Worm (Caenorhabditis elegans) whole organism, L4 larva: ENCODE results near the gene C02E7.10.

Experiments used
- F37D6.2 ChIP-seq: sonication (generic microtip); optimal IDR thresholded peaks from 2 replicates; lab custom pipeline; 2016; ENCODE audit warnings: mild to moderate bottlenecking, missing genetic modification characterization, missing compliant biosample characterization
- T20F7.1 ChIP-seq: fragments of 200-800 bp; sonication (Bioruptor generic); optimal IDR thresholded peaks from 2 replicates; lab custom pipeline; 2018; ENCODE audit warnings: mild to moderate bottlenecking, missing genetic modification characterization, missing compliant biosample characterization
- Y48G9A.11 ChIP-seq: fragments of 200-800 bp; sonication (Bioruptor generic); IDR thresholded peaks from 2 replicates; pipeline ENCODE4 v1.3.6; 2022; ENCODE audit warnings: missing genetic modification reagents, missing genetic modification characterization, missing compliant biosample characterization
- Y5F2A.4 ChIP-seq: fragments of 200-800 bp; sonication (Bioruptor generic); optimal IDR thresholded peaks from 2 replicates; lab custom pipeline; 2018; ENCODE audit warnings: mild to moderate bottlenecking, missing genetic modification characterization, missing compliant biosample characterization
- aha-1 ChIP-seq: fragments of 150-350 bp; peaks from one replicate; lab custom pipeline; 2014; ENCODE audit warnings: missing biosample characterization, missing genetic modification characterization
- ama-1 ChIP-seq: fragments of 150-350 bp; optimal IDR thresholded peaks from 2 replicates; lab custom pipeline; 2014; ENCODE audit warnings: inconsistent platforms, mixed read lengths
- arid-1 ChIP-seq: fragments of 200-800 bp; sonication (Bioruptor generic); conservative IDR thresholded peaks from 2 replicates; pipeline ENCODE4 v1.3.6; 2022; ENCODE audit warnings: missing genetic modification reagents, missing genetic modification characterization, missing compliant biosample characterization
- ceh-62 ChIP-seq: sonication (generic microtip); optimal IDR thresholded peaks from 2 replicates; lab custom pipeline; 2017; ENCODE audit warnings: missing biosample characterization, missing genetic modification characterization
- daf-19 ChIP-seq: fragments of 200-800 bp; sonication (Bioruptor generic); conservative IDR thresholded peaks from 2 replicates; pipeline ENCODE4 v1.3.6; 2022; ENCODE audit warnings: missing genetic modification characterization, missing compliant biosample characterization
- dmd-6 ChIP-seq: fragments of 200-800 bp; sonication (Bioruptor generic); IDR thresholded peaks from 2 replicates; pipeline ENCODE4 v1.3.6; 2022; ENCODE audit warnings: missing genetic modification reagents, missing genetic modification characterization, missing compliant biosample characterization
- dmd-8 ChIP-seq: fragments of 200-800 bp; sonication (Bioruptor generic); IDR thresholded peaks from 2 replicates; pipeline ENCODE4 v1.3.6; 2022; ENCODE audit warnings: missing genetic modification characterization, missing compliant biosample characterization
- fkh-10 ChIP-seq: fragments of 150-350 bp; optimal IDR thresholded peaks from 2 replicates; lab custom pipeline; 2014; ENCODE audit warnings: missing biosample characterization, missing genetic modification reagents, missing genetic modification characterization
- fos-1 ChIP-seq: fragments of 150-350 bp; optimal IDR thresholded peaks from 2 replicates; lab custom pipeline; 2014; ENCODE audit warnings: missing biosample characterization, missing genetic modification characterization
- jun-1 ChIP-seq: fragments of 150-350 bp; optimal IDR thresholded peaks from 2 replicates; lab custom pipeline; 2014; ENCODE audit warnings: missing biosample characterization, missing genetic modification reagents, missing genetic modification characterization
- lim-7 ChIP-seq: fragments of 200-800 bp; sonication (Bioruptor generic); IDR thresholded peaks from 2 replicates; pipeline ENCODE4 v1.3.6; 2022; ENCODE audit warnings: missing genetic modification characterization, missing compliant biosample characterization
- lin-1 ChIP-seq: fragments of 200-800 bp; sonication (Bioruptor generic); IDR thresholded peaks from 2 replicates; pipeline ENCODE4 v1.3.6; 2022; ENCODE audit warnings: missing genetic modification reagents, missing genetic modification characterization, missing compliant biosample characterization
- lir-3 ChIP-seq: sonication (generic microtip); optimal IDR thresholded peaks from 2 replicates; lab custom pipeline; 2016; ENCODE audit warnings: mild to moderate bottlenecking, missing genetic modification characterization, missing compliant biosample characterization
- madf-5 ChIP-seq, 2 experiments: fragments of 200-800 bp; sonication (Bioruptor generic); IDR thresholded peaks; 2 replicates each; pipeline ENCODE4 v1.3.6; 2022; ENCODE audit warnings: missing compliant biosample characterization in 2 of 2, missing genetic modification characterization in 2 of 2
- madf-9 ChIP-seq: fragments of 200-800 bp; sonication (Bioruptor generic); conservative IDR thresholded peaks from 2 replicates; pipeline ENCODE4 v1.3.6; 2022; ENCODE audit warnings: missing genetic modification reagents, missing genetic modification characterization, missing compliant biosample characterization
- mdl-1 ChIP-seq, 2 experiments: fragments of 150-350 bp in 1 of 2; sonication (generic microtip) in 1 of 2; optimal IDR thresholded peaks; 2 replicates each; lab custom pipeline; 2014 to 2017; ENCODE audit warnings: missing biosample characterization in 2 of 2, missing genetic modification characterization in 2 of 2
- mes-2 ChIP-seq: sonication (generic microtip); optimal IDR thresholded peaks from 2 replicates; lab custom pipeline; 2016; ENCODE audit warnings: missing genotype, mild to moderate bottlenecking, missing genetic modification characterization, missing compliant biosample characterization; ENCODE audit not compliant: poor library complexity, severe bottlenecking
- mxl-2 ChIP-seq: fragments of 200-800 bp; sonication (Bioruptor generic); conservative IDR thresholded peaks from 2 replicates; pipeline ENCODE4 v1.3.6; 2022; ENCODE audit warnings: missing genetic modification reagents, missing genetic modification characterization, missing compliant biosample characterization
- nhr-28 ChIP-seq: fragments of 150-350 bp; optimal IDR thresholded peaks from 2 replicates; lab custom pipeline; 2014; ENCODE audit warnings: missing biosample characterization, missing genetic modification characterization
- nhr-42 ChIP-seq: fragments of 200-800 bp; sonication (Bioruptor generic); IDR thresholded peaks from 2 replicates; pipeline ENCODE4 v1.3.6; 2022; ENCODE audit warnings: missing genetic modification characterization, missing compliant biosample characterization
- nhr-6 ChIP-seq: fragments of 150-350 bp; optimal IDR thresholded peaks from 2 replicates; lab custom pipeline; 2014; ENCODE audit warnings: missing biosample characterization, missing genetic modification characterization
- nhr-77 ChIP-seq: fragments of 150-350 bp; optimal IDR thresholded peaks from 2 replicates; lab custom pipeline; 2014; ENCODE audit warnings: missing biosample characterization, missing genetic modification characterization
- pha-4 ChIP-seq, 2 experiments: fragments of 150-350 bp in 1 of 2; fragments of 200-800 bp in 1 of 2; sonication (Bioruptor generic) in 1 of 2; IDR thresholded peaks in 1 of 2; optimal IDR thresholded peaks in 1 of 2; 2 replicates each; pipeline versions ENCODE4 v1.3.6 to Lab custom; 2014 to 2022; ENCODE audit warnings: missing genetic modification characterization in 2 of 2, missing genetic modification reagents in 2 of 2, missing biosample characterization in 1 of 2, missing compliant biosample characterization in 1 of 2
- pqm-1 ChIP-seq: sonication (generic microtip); optimal IDR thresholded peaks from 2 replicates; lab custom pipeline; 2017; ENCODE audit warnings: missing biosample characterization, missing genetic modification characterization
- set-16 ChIP-seq: fragments of 200-800 bp; sonication (Bioruptor generic); IDR thresholded peaks from 2 replicates; pipeline ENCODE4 v1.3.6; 2022; ENCODE audit warnings: missing genetic modification reagents, missing genetic modification characterization, missing compliant biosample characterization
- skn-1 ChIP-seq: fragments of 150-350 bp; optimal IDR thresholded peaks from 2 replicates; lab custom pipeline; 2014; ENCODE audit warnings: missing biosample characterization, missing genetic modification characterization
- snpc-4 ChIP-seq: fragments of 150-350 bp; optimal IDR thresholded peaks from 2 replicates; lab custom pipeline; 2014; ENCODE audit warnings: missing biosample characterization, missing genetic modification characterization
- unc-62 ChIP-seq, 3 experiments: fragments of 150-350 bp in 1 of 3; sonication (generic microtip); optimal IDR thresholded peaks in 2 of 3; peaks in 1 of 3; 1 replicate in 1 of 3; 2 replicates in 2 of 3; lab custom pipeline; 2014 to 2017; ENCODE audit warnings: missing biosample characterization in 3 of 3, missing genetic modification characterization in 3 of 3, missing genetic modification reagents in 3 of 3, missing genotype in 1 of 3
- vab-7 ChIP-seq: fragments of 200-800 bp; sonication (Bioruptor generic); IDR thresholded peaks from 2 replicates; pipeline ENCODE4 v1.3.6; 2022; ENCODE audit warnings: missing genetic modification reagents, missing genetic modification characterization, missing compliant biosample characterization
- zip-2 ChIP-seq: fragments of 150-350 bp; optimal IDR thresholded peaks from 2 replicates; lab custom pipeline; 2014; ENCODE audit warnings: missing biosample characterization, missing genetic modification characterization
- ztf-7 ChIP-seq: fragments of 150-350 bp; optimal IDR thresholded peaks from 2 replicates; lab custom pipeline; 2014; ENCODE audit warnings: missing biosample characterization, missing genetic modification characterization

C02E7.10 gene

DNA sequence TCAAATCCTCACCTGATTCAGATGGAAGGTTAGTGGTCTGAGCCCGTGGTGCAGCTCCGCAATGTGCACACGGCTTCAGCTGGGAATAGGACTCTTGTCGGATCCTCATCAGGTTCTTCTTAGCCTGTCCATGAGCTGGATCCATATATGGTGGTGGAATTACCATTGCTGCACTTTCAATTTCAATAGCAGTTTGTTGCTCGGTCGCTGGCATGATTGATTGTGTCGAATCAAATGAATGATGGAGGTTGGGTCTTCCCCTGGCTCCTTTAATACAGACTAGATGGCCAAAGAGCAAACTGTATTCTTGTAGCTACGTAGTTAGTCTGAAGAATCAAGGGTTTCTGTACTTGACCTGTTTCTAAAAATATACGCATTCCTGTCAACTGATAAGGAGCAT lies at the start of gene C02E7.10:
TSS of gene C02E7.10 (minus strand) at position 232 of the 400 bp plus-strand sequence.
- TF ChIP-seq jun-1 (tag; lab: Kevin White, UChicago) (no peak), unc-62 (GFP tag; optimal IDR thresholded peaks at IDR 0.05 in 1 of 2; lab: Kevin White, UChicago) (peak in 1 of 2 experiments; percentile 90), unc-62 (tag; optimal IDR thresholded peaks at IDR 0.05; lab: Kevin White, UChicago) (no peak), mes-2 (tag; lab: Kevin White, UChicago) (no peak)

- TF ChIP-seq nhr-42 (no peak), fos-1 (tag; lab: Kevin White, UChicago) (no peak), zip-2 (tag; lab: Kevin White, UChicago) (no peak)
Observed at ce11 chrV:4980873-4981272, 48.0 kb upstream of the C02E7.10 start, which contains the start of gene srsx-12. Gene srsx-12, minus strand, starts transcription at chrV:4980973.

ce11 chrV:4980094-4980493 lies 47.2 kb upstream of the C02E7.10 start:
- peak; percentile 98 for TF ChIP-seq aha-1 (tag; lab: Kevin White, UChicago)
- no peak for TF ChIP-seq Y5F2A.4 (GFP tag; lab: Kevin White, UChicago)

ce11 chrV:4979060-4979459 lies 46.2 kb upstream of the C02E7.10 start, which contains the start of gene srsx-11:
Gene srsx-11, minus strand, starts transcription at chrV:4979160.
- no peak for TF ChIP-seq nhr-77
- no peak for TF ChIP-seq mes-2 (tag; lab: Kevin White, UChicago)
- no peak for TF ChIP-seq dmd-8 (GFP tag; lab: Robert Waterston, UW)
- TF ChIP-seq skn-1 (tag; lab: Kevin White, UChicago) = no peak
- TF ChIP-seq madf-9 (GFP tag; lab: Robert Waterston, UW) = no peak
- no peak for TF ChIP-seq arid-1 (GFP tag; lab: Robert Waterston, UW)
- TF ChIP-seq T20F7.1 (GFP tag; lab: Kevin White, UChicago) = no peak
- TF ChIP-seq vab-7 = no peak
- no peak for TF ChIP-seq lim-7 (GFP tag; lab: Robert Waterston, UW)
- no peak for TF ChIP-seq ztf-7 (tag; lab: Kevin White, UChicago)
- TF ChIP-seq daf-19 (GFP tag; lab: Robert Waterston, UW) = no peak
- TF ChIP-seq lin-1 (GFP tag; lab: Robert Waterston, UW) = no peak
- TF ChIP-seq pqm-1 = no peak

DNA sequence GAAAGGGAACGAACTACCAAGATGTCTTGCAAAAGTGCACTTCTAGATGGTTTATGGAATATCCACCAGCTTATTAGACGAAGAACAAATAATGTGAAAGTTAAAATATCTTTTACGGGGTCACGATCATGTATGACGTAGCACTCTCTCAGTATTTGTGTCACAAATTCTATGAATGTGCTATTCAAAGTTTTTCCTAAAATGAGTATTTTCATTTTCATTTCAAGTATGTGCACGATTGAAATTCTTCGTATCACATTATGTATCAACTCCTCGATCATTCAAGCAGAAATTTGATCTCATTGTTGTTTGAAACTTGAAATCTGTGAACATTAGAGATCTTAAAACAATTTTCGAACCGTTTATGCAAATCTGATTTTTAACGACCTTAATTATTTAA lies 44.7 kb upstream of the C02E7.10 start:
- TF ChIP-seq dmd-8 (GFP tag; lab: Robert Waterston, UW) (no peak), mdl-1 (tag; optimal IDR thresholded peaks at IDR 0.05; lab: Kevin White, UChicago) (no peak), aha-1 (tag; lab: Kevin White, UChicago) (no peak), fkh-10 (GFP tag; lab: Kevin White, UChicago) (no peak), dmd-6 (no peak), F37D6.2 (tag; lab: Kevin White, UChicago) (no peak), nhr-6 (tag; lab: Kevin White, UChicago) (no peak), zip-2 (tag; lab: Kevin White, UChicago) (no peak), Y48G9A.11 (GFP tag; lab: Robert Waterston, UW) (no peak)

DNA sequence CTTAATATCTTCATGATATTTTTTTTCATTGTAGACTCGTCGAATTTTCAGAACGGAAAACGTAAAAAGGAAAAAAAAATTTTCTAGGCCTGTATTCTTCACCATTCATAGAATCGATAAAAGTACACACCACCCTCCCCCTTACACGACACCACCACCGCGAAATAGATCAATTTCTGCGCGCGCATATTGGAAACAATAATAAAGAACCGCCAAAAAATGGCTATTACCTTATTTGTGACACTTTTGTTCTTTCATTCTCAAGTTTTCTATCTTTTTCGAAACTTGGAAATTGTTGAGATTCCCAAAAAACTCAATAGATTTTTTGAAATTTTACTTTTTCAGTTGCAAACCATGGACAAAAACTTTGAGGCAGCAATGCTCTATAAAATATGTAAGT lies 42.3 kb upstream of the C02E7.10 start, which contains the start of gene F26G5.1:
TSS of gene F26G5.1 (plus strand) at position 339 of the 400 bp plus-strand sequence.
- no peak for TF ChIP-seq mxl-2 (GFP tag; lab: Robert Waterston, UW)
- TF ChIP-seq aha-1 (tag; lab: Kevin White, UChicago) = peak; percentile 53
- TF ChIP-seq, all 104 proteins: peak for 1

DNA sequence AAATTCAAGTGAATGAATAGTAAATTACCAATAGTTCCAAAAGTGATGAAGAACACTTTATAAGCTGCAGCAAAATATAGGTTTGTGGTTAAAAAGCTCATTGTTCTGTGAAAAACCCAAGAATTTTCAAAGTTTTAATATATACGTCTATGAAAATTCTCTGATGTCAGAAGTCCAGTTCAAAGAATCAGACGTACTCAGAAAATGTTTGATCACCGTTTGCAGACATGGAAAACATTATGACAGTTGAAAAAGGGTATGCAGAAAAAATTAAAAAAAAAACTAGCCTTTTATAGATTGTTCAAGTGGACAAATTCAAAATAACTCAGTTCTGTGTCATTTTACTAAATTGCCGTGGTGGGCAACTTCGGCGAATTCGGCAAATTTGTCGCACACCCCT lies 41.8 kb upstream of the C02E7.10 start, which contains the start of gene srsx-10:
TSS of gene srsx-10 (minus strand) at position 101 of the 400 bp plus-strand sequence.
- TF ChIP-seq set-16 = no peak
- TF ChIP-seq pha-4 (GFP tag; IDR thresholded peaks at IDR 0.05; lab: Robert Waterston, UW) = no peak
- no peak for TF ChIP-seq pha-4 (tag; optimal IDR thresholded peaks at IDR 0.05; lab: Kevin White, UChicago)
- no peak for TF ChIP-seq ama-1 (lab: Kevin White, UChicago)
- TF ChIP-seq lir-3 (tag; lab: Kevin White, UChicago) = no peak
- no peak for TF ChIP-seq lin-1 (GFP tag; lab: Robert Waterston, UW)
- TF ChIP-seq ceh-62 (tag; lab: Kevin White, UChicago) = no peak
- TF ChIP-seq madf-5 (GFP tag; IDR thresholded peaks at IDR 0.05; lab: Robert Waterston, UW) = no peak
- TF ChIP-seq nhr-42 = no peak
- TF ChIP-seq nhr-6 (tag; lab: Kevin White, UChicago) = no peak
- no peak for TF ChIP-seq nhr-28
- TF ChIP-seq snpc-4 (tag; lab: Kevin White, UChicago) = no peak
- TF ChIP-seq F37D6.2 (tag; lab: Kevin White, UChicago) = no peak
- TF ChIP-seq, all 104 proteins: peak for 0
